Fruit fly (Drosophila melanogaster) whole organism, embryonic: ENCODE measurements around the gene CG4733.

Experiments used
- CG1024 ChIP-seq: fragments of 200-800 bp; sonication (Bioruptor generic); IDR thresholded peaks from 2 replicates; pipeline ENCODE4 v1.3.6; 2022; ENCODE audit warnings: missing biosample characterization, missing genetic modification characterization
- CG10979 ChIP-seq: fragments of 200-800 bp; sonication (Bioruptor generic); optimal IDR thresholded peaks from 2 replicates; lab custom pipeline; 2018; ENCODE audit warnings: missing biosample characterization, mild to moderate bottlenecking, missing genetic modification characterization, moderate library complexity
- CG11695 ChIP-seq: fragments of 200-800 bp; sonication (Bioruptor generic); IDR thresholded peaks from 3 replicates; pipeline ENCODE4 v1.3.6; 2022; ENCODE audit warnings: missing biosample characterization, missing genetic modification characterization
- CG11723 ChIP-seq: fragments of 200-800 bp; sonication (Bioruptor generic); optimal IDR thresholded peaks from 2 replicates; lab custom pipeline; 2017; ENCODE audit warnings: missing biosample characterization, mild to moderate bottlenecking, missing genetic modification characterization
- CG12659 ChIP-seq: fragments of 200-800 bp; sonication (Bioruptor generic); optimal IDR thresholded peaks from 3 replicates; lab custom pipeline; 2017; ENCODE audit warnings: mild to moderate bottlenecking, missing biosample characterization, missing genetic modification reagents, missing genetic modification characterization
- CG12744 ChIP-seq: fragments of 200-800 bp; sonication (Bioruptor generic); optimal IDR thresholded peaks from 2 replicates; lab custom pipeline; 2016; ENCODE audit warnings: missing biosample characterization, missing genetic modification characterization
- CG14860 ChIP-seq: fragments of 200-800 bp; sonication (Bioruptor generic); IDR thresholded peaks from 3 replicates; pipeline ENCODE4 v1.3.6; 2022; ENCODE audit warnings: missing biosample characterization, missing genetic modification characterization; ENCODE audit not compliant: partially characterized antibody
- CG15073 ChIP-seq: fragments of 200-800 bp; sonication (Bioruptor generic); optimal IDR thresholded peaks from 2 replicates; lab custom pipeline; 2016; ENCODE audit warnings: missing biosample characterization, missing genetic modification characterization
- CG2116 ChIP-seq: fragments of 200-800 bp; sonication (Bioruptor generic); optimal IDR thresholded peaks from 3 replicates; lab custom pipeline; 2018; ENCODE audit warnings: missing biosample characterization, mild to moderate bottlenecking, missing genetic modification characterization
- CG2129 ChIP-seq: fragments of 200-800 bp; sonication (Bioruptor generic); IDR thresholded peaks from 2 replicates; pipeline ENCODE4 v1.3.6; 2022; ENCODE audit warnings: missing biosample characterization, missing genetic modification characterization; ENCODE audit not compliant: partially characterized antibody
- CG32767 ChIP-seq: fragments of 200-800 bp; sonication (Bioruptor generic); IDR thresholded peaks from 2 replicates; pipeline ENCODE4 v1.3.6; 2022; ENCODE audit warnings: missing biosample characterization, missing genetic modification characterization
- CG33557 ChIP-seq: fragments of 200-800 bp; sonication (Bioruptor generic); optimal IDR thresholded peaks from 2 replicates; lab custom pipeline; 2019; ENCODE audit warnings: missing biosample characterization, mild to moderate bottlenecking, missing genetic modification characterization, moderate library complexity
- CG34224 ChIP-seq: fragments of 200-800 bp; sonication (Bioruptor generic); IDR thresholded peaks from 3 replicates; pipeline ENCODE4 v1.3.6; 2022; ENCODE audit warnings: missing biosample characterization, missing genetic modification characterization; ENCODE audit not compliant: partially characterized antibody
- CG6689 ChIP-seq: fragments of 200-800 bp; sonication (Bioruptor generic); IDR thresholded peaks from 2 replicates; pipeline ENCODE4 v1.3.6; 2022; ENCODE audit warnings: missing biosample characterization, missing genetic modification characterization
- CG7372 ChIP-seq: fragments of 200-800 bp; sonication (Bioruptor generic); IDR thresholded peaks from 2 replicates; pipeline ENCODE4 v1.3.6; 2022; ENCODE audit warnings: missing biosample characterization, missing genetic modification characterization
- CG7987 ChIP-seq: fragments of 200-800 bp; sonication (Bioruptor generic); optimal IDR thresholded peaks from 2 replicates; lab custom pipeline; 2018; ENCODE audit warnings: missing biosample characterization, mild to moderate bottlenecking, missing genetic modification characterization, moderate library complexity
- CoRest ChIP-seq: fragments of 200-800 bp; sonication (Bioruptor generic); optimal IDR thresholded peaks from 3 replicates; lab custom pipeline; 2018; ENCODE audit warnings: missing biosample characterization, mild to moderate bottlenecking, missing genetic modification characterization, moderate library complexity
- Elba2 ChIP-seq: fragments of 200-800 bp; sonication (Bioruptor generic); optimal IDR thresholded peaks from 3 replicates; lab custom pipeline; 2016; ENCODE audit warnings: missing biosample characterization, missing genetic modification characterization
- Fer3 ChIP-seq: fragments of 200-800 bp; sonication (Bioruptor generic); optimal IDR thresholded peaks from 2 replicates; lab custom pipeline; 2018; ENCODE audit warnings: missing biosample characterization, mild to moderate bottlenecking, missing genetic modification characterization, moderate library complexity
- GATAe ChIP-seq: fragments of 200-800 bp; sonication (Bioruptor generic); conservative IDR thresholded peaks from 2 replicates; pipeline ENCODE4 v1.3.6; 2022; ENCODE audit warnings: missing biosample characterization, missing genetic modification characterization
- Gsc ChIP-seq: fragments of 200-800 bp; sonication (Bioruptor generic); IDR thresholded peaks from 2 replicates; pipeline ENCODE4 v1.3.6; 2022; ENCODE audit warnings: missing biosample characterization, missing genetic modification characterization
- HmgZ ChIP-seq: fragments of 200-800 bp; sonication (Bioruptor generic); optimal IDR thresholded peaks from 2 replicates; lab custom pipeline; 2018; ENCODE audit warnings: missing biosample characterization, mild to moderate bottlenecking, missing genetic modification characterization
- Hmr ChIP-seq: fragments of 200-800 bp; sonication (Bioruptor generic); optimal IDR thresholded peaks from 3 replicates; lab custom pipeline; 2017; ENCODE audit warnings: mild to moderate bottlenecking, missing biosample characterization, missing genetic modification reagents, missing genetic modification characterization
- Hr3 ChIP-seq: fragments of 200-800 bp; sonication (Bioruptor generic); optimal IDR thresholded peaks from 3 replicates; lab custom pipeline; 2016; ENCODE audit warnings: missing biosample characterization, missing genetic modification characterization
- Lpt ChIP-seq: fragments of >200 bp; optimal IDR thresholded peaks from 2 replicates; lab custom pipeline; 2018; ENCODE audit warnings: missing biosample characterization, missing genetic modification characterization
- Med ChIP-seq: fragments of 200-800 bp; sonication (Bioruptor generic); peaks from one replicate; lab custom pipeline; 2016; ENCODE audit warnings: missing biosample characterization, missing genetic modification characterization, mild to moderate bottlenecking, inconsistent platforms, moderate library complexity
- Mrtf ChIP-seq: fragments of 200-800 bp; sonication (Bioruptor generic); IDR thresholded peaks from 3 replicates; pipeline ENCODE4 v1.3.6; 2022; ENCODE audit warnings: missing biosample characterization, missing genetic modification characterization
- NC2β ChIP-seq: fragments of 200-800 bp; sonication (Bioruptor generic); optimal IDR thresholded peaks from 2 replicates; lab custom pipeline; 2016; ENCODE audit warnings: missing biosample characterization, missing genetic modification characterization
- Sox100B ChIP-seq: fragments of 200-800 bp; sonication (Bioruptor generic); optimal IDR thresholded peaks from 3 replicates; lab custom pipeline; 2018; ENCODE audit warnings: missing biosample characterization, mild to moderate bottlenecking, missing genetic modification characterization
- ab ChIP-seq: fragments of 200-800 bp; sonication (Bioruptor generic); optimal IDR thresholded peaks from 2 replicates; lab custom pipeline; 2016; ENCODE audit warnings: missing biosample characterization, missing genetic modification characterization
- bsh ChIP-seq, 2 experiments: fragments of 200-800 bp; sonication (Bioruptor generic); optimal IDR thresholded peaks; 2 replicates each; lab custom pipeline; 2017 to 2018; ENCODE audit warnings: mild to moderate bottlenecking in 2 of 2, missing biosample characterization in 2 of 2, missing genetic modification characterization in 2 of 2, moderate library complexity in 1 of 2
- chif ChIP-seq, 2 experiments: fragments of 200-800 bp; sonication (Bioruptor generic); optimal IDR thresholded peaks; 3 replicates each; lab custom pipeline; 2016; ENCODE audit warnings: missing biosample characterization in 2 of 2, missing genetic modification characterization in 2 of 2
- chinmo ChIP-seq: fragments of 200-800 bp; sonication (Bioruptor generic); IDR thresholded peaks from 4 replicates; pipeline ENCODE4 v1.3.6; 2022; ENCODE audit warnings: missing biosample characterization, missing genetic modification characterization; ENCODE audit not compliant: partially characterized antibody
- dmrt99B ChIP-seq: fragments of 200-800 bp; sonication (Bioruptor generic); optimal IDR thresholded peaks from 2 replicates; lab custom pipeline; 2018; ENCODE audit warnings: missing biosample characterization, mild to moderate bottlenecking, missing genetic modification characterization, moderate library complexity
- dpn ChIP-seq, 2 experiments: fragments of 200-800 bp; sonication (Bioruptor generic); optimal IDR thresholded peaks; 3 replicates each; lab custom pipeline; 2016; ENCODE audit warnings: missing biosample characterization in 2 of 2, missing genetic modification characterization in 2 of 2
- ewg ChIP-seq: fragments of 200-800 bp; sonication (Bioruptor generic); optimal IDR thresholded peaks from 3 replicates; lab custom pipeline; 2017; ENCODE audit warnings: mild to moderate bottlenecking, missing biosample characterization, missing genetic modification reagents, missing genetic modification characterization
- gce ChIP-seq: fragments of 200-800 bp; sonication (Bioruptor generic); IDR thresholded peaks from 3 replicates; pipeline ENCODE4 v1.3.6; 2022; ENCODE audit warnings: missing biosample characterization, missing genetic modification characterization
- grau ChIP-seq: fragments of 200-800 bp; optimal IDR thresholded peaks from 3 replicates; lab custom pipeline; 2019; ENCODE audit warnings: missing biosample characterization, mild to moderate bottlenecking, missing genetic modification characterization, moderate library complexity
- gsb ChIP-seq: fragments of 200-800 bp; sonication (Bioruptor generic); IDR thresholded peaks from 2 replicates; pipeline ENCODE4 v1.3.6; 2022; ENCODE audit warnings: missing biosample characterization, missing genetic modification characterization
- lov ChIP-seq, 2 experiments: fragments of 200-800 bp in 1 of 2; fragments of >200 bp in 1 of 2; sonication (Bioruptor generic) in 1 of 2; IDR thresholded peaks in 1 of 2; optimal IDR thresholded peaks in 1 of 2; 2 replicates in 1 of 2; 3 replicates in 1 of 2; pipeline versions ENCODE4 v1.3.6 to Lab custom; 2017 to 2022; ENCODE audit warnings: missing biosample characterization in 1 of 2, missing genetic modification characterization in 1 of 2
- nmo ChIP-seq: fragments of 200-800 bp; sonication (Bioruptor generic); optimal IDR thresholded peaks from 2 replicates; lab custom pipeline; 2018; ENCODE audit warnings: missing biosample characterization, mild to moderate bottlenecking, missing genetic modification characterization, moderate library complexity
- org-1 ChIP-seq: fragments of 200-800 bp; sonication (Bioruptor generic); optimal IDR thresholded peaks from 2 replicates; lab custom pipeline; 2017; ENCODE audit warnings: missing biosample characterization, missing genetic modification characterization
- otp ChIP-seq: fragments of 200-800 bp; sonication (Bioruptor generic); IDR thresholded peaks from 3 replicates; pipeline ENCODE4, ENCODE4 v1.3.6; 2022; ENCODE audit warnings: missing biosample characterization, missing genetic modification characterization
- sd ChIP-seq: fragments of 200-800 bp; sonication (Bioruptor generic); optimal IDR thresholded peaks from 3 replicates; lab custom pipeline; 2018; ENCODE audit warnings: missing biosample characterization, mild to moderate bottlenecking, missing genetic modification characterization, moderate library complexity
- so ChIP-seq: fragments of 200-800 bp; sonication (Bioruptor generic); IDR thresholded peaks from 3 replicates; pipeline ENCODE4 v1.3.6; 2022; ENCODE audit warnings: missing biosample characterization, missing genetic modification characterization
- twi ChIP-seq: fragments of 200-800 bp; optimal IDR thresholded peaks from 2 replicates; lab custom pipeline; 2019; ENCODE audit warnings: missing biosample characterization, mild to moderate bottlenecking, missing genetic modification characterization, moderate library complexity
- wek ChIP-seq: fragments of 200-800 bp; sonication (Bioruptor generic); optimal IDR thresholded peaks from 3 replicates; lab custom pipeline; 2018; ENCODE audit warnings: missing biosample characterization, mild to moderate bottlenecking, missing genetic modification characterization, moderate library complexity

CG4733 gene

dm6 chr3R:19880431-19880939 is 10.0 kb upstream of the CG4733 start (continued):
- peak; percentile 46 for TF ChIP-seq twi
- peak; percentile 65 for TF ChIP-seq CG11723 (GFP tag; lab: Kevin White, UChicago)
- no peak for TF ChIP-seq CG33557 (GFP tag; lab: Kevin White, UChicago)
- peak; percentile 54 for TF ChIP-seq HmgZ (tag; lab: Kevin White, UChicago)
- TF ChIP-seq Hmr = peak; percentile 61
- peak; percentile 13 to 24 for TF ChIP-seq chif (GFP tag; optimal IDR thresholded peaks at IDR 0.05; lab: Kevin White, UChicago)
- TF ChIP-seq CG34224 (GFP tag; lab: Robert Waterston, UW) = 0 out of 3 replicates have a peak, but pooled peaks have one; percentile 16
- peak; percentile 57 for TF ChIP-seq CG12659
- no peak for TF ChIP-seq lov (optimal IDR thresholded peaks at IDR 0.05; lab: Kevin White, UChicago)
- TF ChIP-seq lov (GFP tag; IDR thresholded peaks at IDR 0.05; lab: Robert Waterston, UW) = 0 out of 3 replicates have a peak, but pooled peaks have one; percentile 55
- TF ChIP-seq dmrt99B (tag; lab: Kevin White, UChicago) = peak; percentile 74
- TF ChIP-seq so (GFP tag; lab: Robert Waterston, UW) = 0 out of 3 replicates have a peak, but pooled peaks have one; percentile 37
- TF ChIP-seq GATAe (GFP tag; lab: Robert Waterston, UW) = 0 out of 2 replicates have a peak, but pooled peaks have one; percentile 12
- peak; percentile 46; the same call in 1 of the 3 replicates for TF ChIP-seq gce (GFP tag; lab: Robert Waterston, UW)
- no peak for TF ChIP-seq CG12744 (GFP tag; lab: Kevin White, UChicago)
- TF ChIP-seq Fer3 (tag; lab: Kevin White, UChicago) = peak; percentile 53
- peak; percentile 23 for TF ChIP-seq Hr3 (GFP tag; lab: Kevin White, UChicago)
- TF ChIP-seq CoRest (tag; lab: Kevin White, UChicago) = peak; percentile 63
- TF ChIP-seq otp = no peak
- TF ChIP-seq Elba2 = no peak
- TF ChIP-seq Sox100B (GFP tag; lab: Kevin White, UChicago) = peak; percentile 75
- no peak for TF ChIP-seq NC2β (GFP tag; lab: Kevin White, UChicago)
- TF ChIP-seq CG2116 (GFP tag; lab: Kevin White, UChicago) = peak; percentile 5
- TF ChIP-seq org-1 = peak; percentile 11
- no peak for TF ChIP-seq CG7987

dm6 chr3R:19888156-19888784 is 2.2 kb upstream of the CG4733 start, which contains the start of gene ninaE:
Gene ninaE, minus strand, starts transcription at chr3R:19888206.
- TF ChIP-seq ab (no peak), bsh (GFP tag; optimal IDR thresholded peaks at IDR 0.05; lab: Kevin White, UChicago) (no peak), Lpt (GFP tag; lab: Kevin White, UChicago) (no peak), gsb (GFP tag; lab: Robert Waterston, UW) (no peak), CG32767 (GFP tag; lab: Robert Waterston, UW) (no peak), Gsc (GFP tag; lab: Robert Waterston, UW) (no peak), ewg (GFP tag; lab: Kevin White, UChicago) (no peak), CG33557 (GFP tag; lab: Kevin White, UChicago) (no peak), grau (tag; lab: Kevin White, UChicago) (no peak), CG6689 (no peak), wek (GFP tag; lab: Kevin White, UChicago) (no peak), CG15073 (GFP tag; lab: Kevin White, UChicago) (no peak), CG11695 (no peak), CG2129 (GFP tag; lab: Robert Waterston, UW) (no peak), Mrtf (GFP tag; lab: Robert Waterston, UW) (no peak), chinmo (no peak), CG14860 (GFP tag; lab: Robert Waterston, UW) (no peak), Med (peak; percentile 46), CG1024 (GFP tag; lab: Robert Waterston, UW) (no peak), nmo (GFP tag; lab: Kevin White, UChicago) (no peak), dpn (GFP tag; optimal IDR thresholded peaks at IDR 0.05; lab: Kevin White, UChicago) (no peak), CG10979 (tag; lab: Kevin White, UChicago) (peak; percentile 23), CG7372 (GFP tag; lab: Robert Waterston, UW) (peak; percentile 94), sd (tag; lab: Kevin White, UChicago) (no peak)
